Worm (Caenorhabditis elegans) whole organism, L2 larva: Measurements from ENCODE around the gene srsx-15.

Source experiments
- ama-1 ChIP-seq: fragments of 150-350 bp; optimal IDR thresholded peaks from 2 replicates; lab custom pipeline; 2018; ENCODE audit warnings: inconsistent platforms
- fos-1 ChIP-seq: fragments of 150-350 bp; optimal IDR thresholded peaks from 2 replicates; lab custom pipeline; 2014; ENCODE audit warnings: missing biosample characterization, missing genetic modification characterization
- ztf-11 ChIP-seq: sonication (generic microtip); optimal IDR thresholded peaks from 2 replicates; lab custom pipeline; 2017; ENCODE audit warnings: missing biosample characterization, missing genetic modification characterization

ce11 chrIV:5602415-5602814 lies 21.2 kb downstream of the srsx-15 start:
- TF ChIP-seq ztf-11 (tag; lab: Kevin White, UChicago) (no peak), fos-1 (tag; lab: Kevin White, UChicago) (no peak), ama-1 (lab: Kevin White, UChicago) (no peak)
